Fruit fly (Drosophila melanogaster) whole organism, embryonic: ENCODE results near the gene CG7264.

Source experiments
- Bdp1 ChIP-seq: fragments of 200-800 bp; sonication (Bioruptor generic); optimal IDR thresholded peaks from 3 replicates; lab custom pipeline; 2016; ENCODE audit warnings: missing biosample characterization, missing genetic modification characterization
- CG10959 ChIP-seq: fragments of 200-800 bp; sonication (Bioruptor generic); IDR thresholded peaks from 2 replicates; pipeline ENCODE4 v1.3.6; 2022; ENCODE audit warnings: missing biosample characterization, missing genetic modification characterization
- CG12219 ChIP-seq: fragments of 200-800 bp; sonication (Bioruptor generic); optimal IDR thresholded peaks from 3 replicates; lab custom pipeline; 2018; ENCODE audit warnings: missing biosample characterization, mild to moderate bottlenecking, missing genetic modification characterization
- CG12744 ChIP-seq: fragments of 200-800 bp; sonication (Bioruptor generic); optimal IDR thresholded peaks from 2 replicates; lab custom pipeline; 2016; ENCODE audit warnings: missing biosample characterization, missing genetic modification characterization
- CG14050 ChIP-seq: fragments of 200-800 bp; sonication (Bioruptor generic); IDR thresholded peaks from 3 replicates; pipeline ENCODE4 v1.3.6; 2022; ENCODE audit warnings: missing biosample characterization, missing genetic modification characterization
- CG14441 ChIP-seq: fragments of 200-800 bp; sonication (Bioruptor generic); IDR thresholded peaks from 2 replicates; pipeline ENCODE4 v1.3.6; 2022; ENCODE audit warnings: missing biosample characterization, missing genetic modification characterization
- CG15269 ChIP-seq: fragments of 200-800 bp; sonication (Bioruptor generic); optimal IDR thresholded peaks from 2 replicates; lab custom pipeline; 2018; ENCODE audit warnings: missing biosample characterization, mild to moderate bottlenecking, missing genetic modification characterization, moderate library complexity
- CG17612 ChIP-seq: fragments of 200-800 bp; sonication (Bioruptor generic); IDR thresholded peaks from 2 replicates; pipeline ENCODE4 v1.3.6; 2022; ENCODE audit warnings: missing biosample characterization, missing genetic modification characterization
- CG31441 ChIP-seq: fragments of 200-800 bp; sonication (Bioruptor generic); IDR thresholded peaks from 2 replicates; pipeline ENCODE4 v1.3.6; 2022; ENCODE audit warnings: missing biosample characterization, missing genetic modification characterization
- CG32772 ChIP-seq: fragments of 200-800 bp; sonication (Bioruptor generic); IDR thresholded peaks from 2 replicates; pipeline ENCODE4 v1.3.6; 2022; ENCODE audit warnings: missing biosample characterization, missing genetic modification characterization
- CG34422 ChIP-seq: fragments of 200-800 bp; sonication (Bioruptor generic); IDR thresholded peaks from 3 replicates; pipeline ENCODE4 v1.3.6; 2022; ENCODE audit warnings: missing biosample characterization, missing genetic modification characterization
- CG42726 ChIP-seq: fragments of 200-800 bp; sonication (Bioruptor generic); IDR thresholded peaks from 2 replicates; pipeline ENCODE4 v1.3.6; 2022; ENCODE audit warnings: missing biosample characterization, missing genetic modification characterization; ENCODE audit not compliant: partially characterized antibody
- CG4328 ChIP-seq: fragments of 200-800 bp; sonication (Bioruptor generic); optimal IDR thresholded peaks from 3 replicates; lab custom pipeline; 2017; ENCODE audit warnings: missing biosample characterization, missing genetic modification reagents, missing genetic modification characterization
- CG4360 ChIP-seq: fragments of 200-800 bp; sonication (Bioruptor generic); IDR thresholded peaks from 2 replicates; pipeline ENCODE4 v1.3.6; 2022; ENCODE audit warnings: missing biosample characterization, missing genetic modification characterization
- CG43689 ChIP-seq: fragments of 200-800 bp; sonication (Bioruptor generic); IDR thresholded peaks from 2 replicates; pipeline ENCODE4 v1.3.6; 2022; ENCODE audit warnings: missing biosample characterization, missing genetic modification characterization
- CG6175 ChIP-seq: fragments of 200-800 bp; sonication (Bioruptor generic); IDR thresholded peaks from 3 replicates; pipeline ENCODE4 v1.3.6; 2022; ENCODE audit warnings: missing biosample characterization, missing genetic modification characterization
- CG6272 ChIP-seq: fragments of 200-800 bp; sonication (Bioruptor generic); IDR thresholded peaks from 2 replicates; pipeline ENCODE4 v1.3.6; 2022; ENCODE audit warnings: missing biosample characterization, missing genetic modification characterization
- CG7372 ChIP-seq: fragments of 200-800 bp; sonication (Bioruptor generic); IDR thresholded peaks from 2 replicates; pipeline ENCODE4 v1.3.6; 2022; ENCODE audit warnings: missing biosample characterization, missing genetic modification characterization
- CG7839 ChIP-seq: fragments of 200-800 bp; sonication (Bioruptor generic); optimal IDR thresholded peaks from 3 replicates; lab custom pipeline; 2018; ENCODE audit warnings: missing biosample characterization, mild to moderate bottlenecking, missing genetic modification characterization, moderate library complexity
- CG9609 ChIP-seq: fragments of 200-800 bp; sonication (Bioruptor generic); optimal IDR thresholded peaks from 3 replicates; lab custom pipeline; 2016; ENCODE audit warnings: missing biosample characterization, missing genetic modification characterization
- HLH4C ChIP-seq: fragments of 200-800 bp; sonication (Bioruptor generic); IDR thresholded peaks from 3 replicates; pipeline ENCODE4 v1.3.6; 2022; ENCODE audit warnings: missing biosample characterization, missing genetic modification characterization; ENCODE audit not compliant: partially characterized antibody
- Hr39 ChIP-seq: fragments of >200 bp; optimal IDR thresholded peaks from 2 replicates; lab custom pipeline; 2017
- Lim3 ChIP-seq: fragments of 200-800 bp; sonication (Bioruptor generic); IDR thresholded peaks from 2 replicates; pipeline ENCODE4 v1.3.6; 2022; ENCODE audit warnings: missing biosample characterization, missing genetic modification characterization
- Max ChIP-seq: fragments of 200-800 bp; sonication (Bioruptor generic); optimal IDR thresholded peaks from 2 replicates; lab custom pipeline; 2016; ENCODE audit warnings: missing biosample characterization, mild to moderate bottlenecking, missing genetic modification characterization
- Meics ChIP-seq: fragments of 200-800 bp; sonication (Bioruptor generic); optimal IDR thresholded peaks from 2 replicates; lab custom pipeline; 2017; ENCODE audit warnings: missing biosample characterization, mild to moderate bottlenecking, missing genetic modification characterization
- NC2α ChIP-seq: fragments of 200-800 bp; sonication (Bioruptor generic); optimal IDR thresholded peaks from 2 replicates; lab custom pipeline; 2016; ENCODE audit warnings: missing biosample characterization, missing genetic modification characterization
- NFAT ChIP-seq: fragments of 200-800 bp; sonication (Bioruptor generic); IDR thresholded peaks from 2 replicates; pipeline ENCODE4 v1.3.6; 2022; ENCODE audit warnings: missing biosample characterization, missing genetic modification characterization
- NfI ChIP-seq: fragments of 200-800 bp; sonication (Bioruptor generic); optimal IDR thresholded peaks from 3 replicates; lab custom pipeline; 2018; ENCODE audit warnings: missing biosample characterization, mild to moderate bottlenecking, missing genetic modification characterization, moderate library complexity
- Oli ChIP-seq: fragments of 200-800 bp; sonication (Bioruptor generic); optimal IDR thresholded peaks from 2 replicates; lab custom pipeline; 2018; ENCODE audit warnings: missing biosample characterization, mild to moderate bottlenecking, missing genetic modification characterization, moderate library complexity
- TFAM ChIP-seq: fragments of 200-800 bp; sonication (Bioruptor generic); optimal IDR thresholded peaks from 2 replicates; lab custom pipeline; 2017; ENCODE audit warnings: missing biosample characterization, missing genetic modification characterization, inconsistent platforms
- Xrp1 ChIP-seq: fragments of 200-800 bp; sonication (Bioruptor generic); IDR thresholded peaks from 2 replicates; pipeline ENCODE4 v1.3.6; 2022; ENCODE audit warnings: missing biosample characterization, missing genetic modification characterization
- YL-1 ChIP-seq: fragments of 200-800 bp; sonication (Bioruptor generic); optimal IDR thresholded peaks from 3 replicates; lab custom pipeline; 2017; ENCODE audit warnings: missing biosample characterization, mild to moderate bottlenecking, missing genetic modification characterization
- bigmax ChIP-seq: fragments of 200-800 bp; sonication (Bioruptor generic); optimal IDR thresholded peaks from 2 replicates; lab custom pipeline; 2018; ENCODE audit warnings: missing biosample characterization, mild to moderate bottlenecking, missing genetic modification characterization
- corto ChIP-seq: fragments of 200-800 bp; sonication (Bioruptor generic); optimal IDR thresholded peaks from 2 replicates; lab custom pipeline; 2016; ENCODE audit warnings: missing biosample characterization, mild to moderate bottlenecking, missing genetic modification characterization, moderate library complexity
- da ChIP-seq: fragments of 200-800 bp; sonication (Bioruptor generic); optimal IDR thresholded peaks from 2 replicates; lab custom pipeline; 2016; ENCODE audit warnings: missing biosample characterization, missing genetic modification characterization
- dysf ChIP-seq: fragments of 200-800 bp; sonication (Bioruptor generic); IDR thresholded peaks from 3 replicates; pipeline ENCODE4 v1.3.6; 2022; ENCODE audit warnings: missing biosample characterization, missing genetic modification characterization
- gfzf ChIP-seq: fragments of 200-800 bp; sonication (Bioruptor generic); optimal IDR thresholded peaks from 2 replicates; lab custom pipeline; 2016; ENCODE audit warnings: missing biosample characterization, mild to moderate bottlenecking, missing genetic modification characterization, moderate library complexity
- grn ChIP-seq: fragments of 200-800 bp; sonication (Bioruptor generic); optimal IDR thresholded peaks from 3 replicates; lab custom pipeline; 2017; ENCODE audit warnings: missing biosample characterization, missing genetic modification characterization
- kah ChIP-seq: fragments of 200-800 bp; sonication (Bioruptor generic); optimal IDR thresholded peaks from 2 replicates; lab custom pipeline; 2018; ENCODE audit warnings: missing biosample characterization, mild to moderate bottlenecking, missing genetic modification characterization
- lab ChIP-seq: fragments of 200-800 bp; sonication (Bioruptor generic); optimal IDR thresholded peaks from 3 replicates; lab custom pipeline; 2017; ENCODE audit warnings: missing biosample characterization, missing genetic modification characterization, mild to moderate bottlenecking, moderate library complexity, missing genetic modification reagents
- lbe ChIP-seq: fragments of 200-800 bp; sonication (Bioruptor generic); optimal IDR thresholded peaks from 2 replicates; lab custom pipeline; 2016; ENCODE audit warnings: missing biosample characterization, mild to moderate bottlenecking, missing genetic modification characterization
- oc ChIP-seq: fragments of 200-800 bp; sonication (Bioruptor generic); optimal IDR thresholded peaks from 2 replicates; lab custom pipeline; 2018; ENCODE audit warnings: missing biosample characterization, mild to moderate bottlenecking, missing genetic modification characterization, moderate library complexity
- pfk ChIP-seq: fragments of 200-800 bp; sonication (Bioruptor generic); optimal IDR thresholded peaks from 2 replicates; lab custom pipeline; 2018; ENCODE audit warnings: missing biosample characterization, mild to moderate bottlenecking, missing genetic modification characterization, moderate library complexity
- pho ChIP-seq: fragments of 200-800 bp; sonication (Bioruptor generic); optimal IDR thresholded peaks from 2 replicates; lab custom pipeline; 2016; ENCODE audit warnings: missing biosample characterization, missing genetic modification characterization
- pita ChIP-seq: fragments of 200-800 bp; sonication (Bioruptor generic); optimal IDR thresholded peaks from 2 replicates; lab custom pipeline; 2017; ENCODE audit warnings: missing biosample characterization, mild to moderate bottlenecking, missing genetic modification characterization
- scrt ChIP-seq: fragments of 200-800 bp; sonication (Bioruptor generic); optimal IDR thresholded peaks from 2 replicates; lab custom pipeline; 2018; ENCODE audit warnings: missing biosample characterization, mild to moderate bottlenecking, missing genetic modification characterization, moderate library complexity
- sd ChIP-seq: fragments of 200-800 bp; sonication (Bioruptor generic); optimal IDR thresholded peaks from 3 replicates; lab custom pipeline; 2018; ENCODE audit warnings: missing biosample characterization, mild to moderate bottlenecking, missing genetic modification characterization, moderate library complexity
- sens ChIP-seq: fragments of 200-800 bp; sonication (Bioruptor generic); peaks from one replicate; lab custom pipeline; 2016; ENCODE audit warnings: missing biosample characterization, missing genetic modification characterization
- tap ChIP-seq: fragments of 200-800 bp; optimal IDR thresholded peaks from 3 replicates; lab custom pipeline; 2019; ENCODE audit warnings: missing biosample characterization, mild to moderate bottlenecking, missing genetic modification characterization, moderate library complexity
- tll ChIP-seq, 2 experiments: fragments of 200-800 bp in 1 of 2; fragments of >200 bp in 1 of 2; sonication (Bioruptor generic) in 1 of 2; optimal IDR thresholded peaks; 2 replicates each; lab custom pipeline; 2017 to 2019; ENCODE audit warnings: missing biosample characterization in 2 of 2, missing genetic modification characterization in 2 of 2, mild to moderate bottlenecking in 1 of 2, moderate library complexity in 1 of 2
- trem ChIP-seq: fragments of 200-800 bp; optimal IDR thresholded peaks from 3 replicates; lab custom pipeline; 2019; ENCODE audit warnings: missing biosample characterization, mild to moderate bottlenecking, missing genetic modification characterization, moderate library complexity
- usp ChIP-seq: fragments of >200 bp; optimal IDR thresholded peaks from 2 replicates; lab custom pipeline; 2017; ENCODE audit warnings: missing biosample characterization, missing genetic modification characterization
- wek ChIP-seq: fragments of 200-800 bp; sonication (Bioruptor generic); optimal IDR thresholded peaks from 3 replicates; lab custom pipeline; 2018; ENCODE audit warnings: missing biosample characterization, mild to moderate bottlenecking, missing genetic modification characterization, moderate library complexity

The CG7264 gene

dm6 chr3L:11869328-11869727 is 40.5 kb downstream of the CG7264 start (continued):
- TF ChIP-seq TFAM: no peak
- TF ChIP-seq Meics (GFP tag; lab: Kevin White, UChicago): peak; percentile 29
- peak; percentile 3 for TF ChIP-seq NfI (GFP tag; lab: Kevin White, UChicago)
- no peak for TF ChIP-seq Lim3 (GFP tag; lab: Robert Waterston, UW)
- TF ChIP-seq lab (GFP tag; lab: Kevin White, UChicago): peak; percentile 39
- TF ChIP-seq CG7372 (GFP tag; lab: Robert Waterston, UW): no peak
- no peak for TF ChIP-seq lbe
- no peak for TF ChIP-seq grn
- no peak for TF ChIP-seq CG6175 (GFP tag; lab: Robert Waterston, UW)
- no peak for TF ChIP-seq CG42726 (GFP tag; lab: Robert Waterston, UW)
- TF ChIP-seq pho (GFP tag; lab: Kevin White, UChicago): no peak
- no peak for TF ChIP-seq pfk (GFP tag; lab: Kevin White, UChicago)
- no peak for TF ChIP-seq tap (tag; lab: Kevin White, UChicago)
- peak; percentile 64 for TF ChIP-seq sens (GFP tag; lab: Kevin White, UChicago)
- no peak for TF ChIP-seq CG12744 (GFP tag; lab: Kevin White, UChicago)
- TF ChIP-seq CG15269 (tag; lab: Kevin White, UChicago): no peak
- TF ChIP-seq CG12219: no peak
- TF ChIP-seq CG14441 (GFP tag; lab: Robert Waterston, UW): peak; percentile 11; the same call in 1 of the 2 replicates
- no peak for TF ChIP-seq dysf (GFP tag; lab: Robert Waterston, UW)
- no peak for TF ChIP-seq oc (tag; lab: Kevin White, UChicago)
- TF ChIP-seq HLH4C (GFP tag; lab: Robert Waterston, UW): no peak
- no peak for TF ChIP-seq sd (tag; lab: Kevin White, UChicago)
- no peak for TF ChIP-seq CG17612 (GFP tag; lab: Robert Waterston, UW)
- TF ChIP-seq YL-1: no peak
- TF ChIP-seq usp (GFP tag; lab: Kevin White, UChicago): no peak
- no peak for TF ChIP-seq kah
- TF ChIP-seq corto: no peak
- no peak for TF ChIP-seq trem (tag; lab: Kevin White, UChicago)
- no peak for TF ChIP-seq CG32772
- TF ChIP-seq CG14050 (GFP tag; lab: Robert Waterston, UW): no peak
- no peak for TF ChIP-seq CG4328 (GFP tag; lab: Kevin White, UChicago)
- TF ChIP-seq NC2α: no peak
- TF ChIP-seq Hr39 (lab: Kevin White, UChicago): no peak
- no peak for TF ChIP-seq da
- TF ChIP-seq CG9609: no peak
- no peak for TF ChIP-seq Max (GFP tag; lab: Kevin White, UChicago)
- TF ChIP-seq scrt (GFP tag; lab: Kevin White, UChicago): peak; percentile 13
- no peak for TF ChIP-seq tll (GFP tag; optimal IDR thresholded peaks at IDR 0.05; lab: Kevin White, UChicago)
- no peak for TF ChIP-seq wek (GFP tag; lab: Kevin White, UChicago)
- no peak for TF ChIP-seq Xrp1 (GFP tag; lab: Robert Waterston, UW)
- no peak for TF ChIP-seq Oli (tag; lab: Kevin White, UChicago)
- no peak for TF ChIP-seq CG6272 (GFP tag; lab: Robert Waterston, UW)
- TF ChIP-seq CG4360 (GFP tag; lab: Robert Waterston, UW): no peak
- no peak for TF ChIP-seq bigmax (GFP tag; lab: Kevin White, UChicago)
- TF ChIP-seq CG43689 (GFP tag; lab: Robert Waterston, UW): no peak
- no peak for TF ChIP-seq Bdp1
- no peak for TF ChIP-seq CG34422
- 0 out of 2 replicates have a peak, but pooled peaks have one; percentile 11 for TF ChIP-seq CG10959 (GFP tag; lab: Robert Waterston, UW)
- no peak for TF ChIP-seq gfzf (GFP tag; lab: Kevin White, UChicago)
- TF ChIP-seq CG7839: peak; percentile 15
- TF ChIP-seq pita (GFP tag; lab: Kevin White, UChicago): no peak
- TF ChIP-seq NFAT (GFP tag; lab: Robert Waterston, UW): no peak
- TF ChIP-seq CG31441 (GFP tag; lab: Robert Waterston, UW): no peak
